Worm (Caenorhabditis elegans): ENCODE results near the gene cutl-1.
A peak's percentile ranks its signal among the peaks of the same experiment; 100 is the strongest.

cutl-1 gene

DNA sequence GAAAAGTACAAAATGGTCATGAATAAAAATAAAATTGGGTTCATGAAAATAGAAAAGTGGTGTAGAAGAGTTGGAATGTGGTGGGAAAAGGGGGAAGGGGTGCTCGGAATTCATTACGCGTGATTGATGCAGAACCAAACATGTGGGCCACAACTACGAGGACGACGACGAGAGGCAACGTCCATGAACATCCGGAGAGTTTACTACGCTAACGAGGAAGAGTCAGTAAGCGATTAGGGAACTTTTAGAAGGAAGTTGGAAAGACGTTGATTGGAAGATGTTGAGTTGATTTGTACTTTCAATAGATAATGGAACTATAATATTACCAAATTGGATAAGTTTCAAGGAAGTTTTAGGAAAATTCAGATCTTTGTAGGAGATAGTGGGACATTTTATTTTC, 4.2 kb downstream of the cutl-1 start:
- TF ChIP-seq ref-1 (GFP tag; conservative IDR thresholded peaks at IDR 0.05) (no peak), flt-1 (GFP tag; IDR thresholded peaks at IDR 0.05) (no peak), klf-2 (GFP tag; conservative IDR thresholded peaks at IDR 0.05) (no peak), T22C8.4 (GFP tag; IDR thresholded peaks at IDR 0.05) (no peak), tab-1 (GFP tag; IDR thresholded peaks at IDR 0.05) (no peak), ztf-23 (GFP tag; IDR thresholded peaks at IDR 0.05) (no peak), cog-1 (tag; optimal IDR thresholded peaks at IDR 0.05) (no peak), med-1 (GFP tag; optimal IDR thresholded peaks at IDR 0.05; ENCODE audit: insufficient read depth) (no peak)

DNA sequence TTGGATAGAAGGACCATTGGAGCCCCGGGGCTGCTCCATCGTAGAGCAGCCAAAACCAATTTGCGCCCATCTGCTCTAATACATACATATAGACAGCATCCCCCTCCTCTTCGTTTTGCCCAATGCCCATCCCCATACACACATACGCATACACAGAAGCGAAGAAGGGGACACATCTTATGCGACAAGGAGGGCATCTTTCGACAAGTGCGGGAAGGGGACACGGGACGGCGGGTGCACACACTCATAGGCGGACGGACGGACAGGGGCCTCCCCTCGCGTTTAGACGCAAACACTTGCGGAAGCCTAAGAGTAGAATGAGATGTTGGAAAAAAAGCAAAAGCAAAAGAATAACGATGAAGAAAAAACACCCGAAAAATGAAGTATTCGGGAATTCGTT, 9.5 kb downstream of the cutl-1 start:
- TF ChIP-seq med-1 (GFP tag; optimal IDR thresholded peaks at IDR 0.05; ENCODE audit: insufficient read depth) (no peak), cog-1 (tag; optimal IDR thresholded peaks at IDR 0.05) (peak; percentile 65), tab-1 (GFP tag; IDR thresholded peaks at IDR 0.05) (no peak), flt-1 (GFP tag; IDR thresholded peaks at IDR 0.05) (peak; percentile 71), ztf-29 (GFP tag; IDR thresholded peaks at IDR 0.05) (0 out of 2 replicates have a peak, but pooled peaks have one; percentile 27), ztf-23 (GFP tag; IDR thresholded peaks at IDR 0.05) (0 out of 2 replicates have a peak, but pooled peaks have one; percentile 39), klf-2 (GFP tag; conservative IDR thresholded peaks at IDR 0.05) (0 out of 2 replicates have a peak, but pooled peaks have one; percentile 43), ref-1 (GFP tag; conservative IDR thresholded peaks at IDR 0.05) (no peak), T22C8.4 (GFP tag; IDR thresholded peaks at IDR 0.05) (no peak)

DNA sequence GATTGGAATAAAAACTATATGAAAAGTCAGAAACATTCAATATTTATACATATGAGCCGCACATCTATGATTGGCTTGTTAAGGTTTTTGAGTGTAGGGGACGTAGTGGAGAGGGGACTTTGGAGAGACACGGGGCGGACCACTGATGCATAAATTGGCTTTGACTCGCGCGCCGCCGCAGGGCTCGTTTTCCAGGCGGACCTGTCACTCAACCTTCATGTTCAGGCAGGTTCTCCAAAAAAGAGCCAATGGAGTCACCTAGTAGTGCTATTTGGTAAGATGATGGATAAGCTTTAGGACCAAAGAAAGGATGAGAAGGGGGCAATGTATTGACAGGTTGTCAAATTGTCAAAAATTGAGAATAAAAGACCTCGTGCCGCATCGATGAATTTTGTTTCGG, 10.9 kb downstream of the cutl-1 start:
- TF ChIP-seq ztf-23 (GFP tag; IDR thresholded peaks at IDR 0.05) (0 out of 2 replicates have a peak, but pooled peaks have one; percentile 12), ztf-29 (GFP tag; IDR thresholded peaks at IDR 0.05) (no peak)

DNA sequence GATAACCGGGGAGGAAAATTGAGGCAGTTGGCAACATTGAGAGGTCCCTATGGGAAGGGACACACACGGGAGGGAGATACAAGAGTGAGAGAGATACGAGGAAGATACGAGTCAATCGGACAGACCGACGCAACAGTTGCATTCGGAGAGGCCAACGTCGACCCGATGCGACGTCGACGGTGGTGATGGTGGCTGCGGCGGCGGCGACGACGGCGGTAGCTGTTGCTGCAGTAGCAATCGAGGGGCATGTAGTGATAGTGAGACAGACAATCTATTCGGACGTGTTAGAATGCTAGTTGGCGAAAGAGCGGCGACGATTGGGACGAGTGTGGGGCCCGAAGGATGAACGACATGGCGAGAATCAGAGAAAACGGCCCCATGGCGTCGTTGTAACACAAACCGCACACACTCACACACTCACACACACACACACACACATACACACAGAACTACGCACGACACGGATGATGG, 12.5 kb downstream of the cutl-1 start:
- TF ChIP-seq ref-1 (GFP tag; conservative IDR thresholded peaks at IDR 0.05) = no peak
- TF ChIP-seq flt-1 (GFP tag; IDR thresholded peaks at IDR 0.05) = peak; percentile 34; the same call in 1 of the 2 replicates
- no peak for TF ChIP-seq ztf-23 (GFP tag; IDR thresholded peaks at IDR 0.05)

- no peak for TF ChIP-seq cog-1 (tag; optimal IDR thresholded peaks at IDR 0.05)
- no peak for TF ChIP-seq flt-1 (GFP tag; IDR thresholded peaks at IDR 0.05)
- TF ChIP-seq ztf-23 (GFP tag; IDR thresholded peaks at IDR 0.05) = peak; percentile 15; the same call in 1 of the 2 replicates
- no peak for TF ChIP-seq med-1 (GFP tag; optimal IDR thresholded peaks at IDR 0.05; ENCODE audit: insufficient read depth)
These were observed 14.3 kb downstream of the cutl-1 start, which contains the start of gene somi-1 for ce11 chrV:13391378-13392258. somi-1 (minus strand) TSS chrV:13391395.

DNA sequence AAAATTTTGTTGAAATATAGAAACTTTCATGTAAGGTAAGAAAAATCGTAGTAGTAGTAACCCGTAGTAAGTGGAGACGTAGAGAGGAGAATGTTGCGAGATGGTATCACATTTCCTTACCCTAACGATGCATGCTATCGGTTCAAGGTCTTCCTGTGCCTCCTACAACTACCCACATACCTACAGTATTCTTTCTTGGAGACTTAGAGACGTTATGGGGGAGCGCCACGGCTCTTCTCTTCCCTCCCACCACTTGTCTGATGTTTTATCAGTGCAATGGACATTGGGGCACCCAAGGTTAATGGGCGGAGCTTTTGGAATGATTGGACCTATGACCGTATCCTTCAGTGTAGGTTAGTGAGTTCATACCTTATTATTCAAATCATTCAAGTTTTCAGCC, 15.0 kb downstream of the cutl-1 start:
- TF ChIP-seq flt-1 (GFP tag; IDR thresholded peaks at IDR 0.05) (0 out of 2 replicates have a peak, but pooled peaks have one; percentile 25), klf-2 (GFP tag; conservative IDR thresholded peaks at IDR 0.05) (no peak)

ce11 chrV:13389454-13389853, 16.5 kb downstream of the cutl-1 start:
- TF ChIP-seq tab-1 (GFP tag; IDR thresholded peaks at IDR 0.05) (no peak), cog-1 (tag; optimal IDR thresholded peaks at IDR 0.05) (no peak), med-1 (GFP tag; optimal IDR thresholded peaks at IDR 0.05; ENCODE audit: insufficient read depth) (no peak), ref-1 (GFP tag; conservative IDR thresholded peaks at IDR 0.05) (no peak), T22C8.4 (GFP tag; IDR thresholded peaks at IDR 0.05) (no peak), ztf-29 (GFP tag; IDR thresholded peaks at IDR 0.05) (no peak), klf-2 (GFP tag; conservative IDR thresholded peaks at IDR 0.05) (no peak), flt-1 (GFP tag; IDR thresholded peaks at IDR 0.05) (no peak), ztf-23 (GFP tag; IDR thresholded peaks at IDR 0.05) (no peak)

ce11 chrV:13388961-13389360, 17.0 kb downstream of the cutl-1 start:
- TF ChIP-seq med-1 (GFP tag; optimal IDR thresholded peaks at IDR 0.05; ENCODE audit: insufficient read depth) (no peak), cog-1 (tag; optimal IDR thresholded peaks at IDR 0.05) (no peak), ref-1 (GFP tag; conservative IDR thresholded peaks at IDR 0.05) (no peak)

DNA sequence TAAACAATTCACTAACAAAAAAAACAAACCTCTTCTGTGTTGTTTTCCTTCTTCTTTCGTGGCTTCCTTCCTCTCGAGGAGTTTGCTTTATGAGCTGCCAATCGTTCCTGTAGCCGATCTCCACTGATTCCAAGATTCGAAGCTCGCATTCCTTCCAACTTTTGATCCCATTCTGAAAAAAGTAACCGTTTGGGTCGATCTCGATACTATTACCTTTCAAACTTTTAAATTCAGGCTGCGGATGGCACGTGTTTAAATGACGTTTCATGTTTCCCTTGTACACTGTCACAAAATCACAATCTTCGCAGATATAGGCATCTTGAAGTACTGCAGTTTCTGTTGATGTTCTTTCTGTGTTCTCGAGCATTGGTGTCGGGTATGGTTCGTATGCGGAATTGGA, 18.4 kb downstream of the cutl-1 start:
- TF ChIP-seq T22C8.4 (GFP tag; IDR thresholded peaks at IDR 0.05) (no peak), ref-1 (GFP tag; conservative IDR thresholded peaks at IDR 0.05) (no peak), flt-1 (GFP tag; IDR thresholded peaks at IDR 0.05) (no peak), med-1 (GFP tag; optimal IDR thresholded peaks at IDR 0.05; ENCODE audit: insufficient read depth) (no peak), klf-2 (GFP tag; conservative IDR thresholded peaks at IDR 0.05) (no peak), ztf-23 (GFP tag; IDR thresholded peaks at IDR 0.05) (no peak), cog-1 (tag; optimal IDR thresholded peaks at IDR 0.05) (no peak), tab-1 (GFP tag; IDR thresholded peaks at IDR 0.05) (no peak), ztf-29 (GFP tag; IDR thresholded peaks at IDR 0.05) (no peak)

ce11 chrV:13385798-13386197, 20.1 kb downstream of the cutl-1 start, which contains the start of gene gcy-34:
gcy-34 (minus strand) TSS chrV:13385898.
- TF ChIP-seq ztf-29 (GFP tag; IDR thresholded peaks at IDR 0.05) (no peak), T22C8.4 (GFP tag; IDR thresholded peaks at IDR 0.05) (no peak), flt-1 (GFP tag; IDR thresholded peaks at IDR 0.05) (no peak), tab-1 (GFP tag; IDR thresholded peaks at IDR 0.05) (no peak), med-1 (GFP tag; optimal IDR thresholded peaks at IDR 0.05; ENCODE audit: insufficient read depth) (no peak), cog-1 (tag; optimal IDR thresholded peaks at IDR 0.05) (no peak), ztf-23 (GFP tag; IDR thresholded peaks at IDR 0.05) (no peak), klf-2 (GFP tag; conservative IDR thresholded peaks at IDR 0.05) (no peak), ref-1 (GFP tag; conservative IDR thresholded peaks at IDR 0.05) (no peak)

All from whole organism, midembryonic.